Fruit fly (Drosophila melanogaster) whole organism, embryonic: ENCODE measurements around the gene COX7AL.

Source experiments
- Asciz ChIP-seq: fragments of 200-800 bp; sonication (Bioruptor generic); optimal IDR thresholded peaks from 2 replicates; lab custom pipeline; 2017; ENCODE audit warnings: missing biosample characterization, mild to moderate bottlenecking, missing genetic modification characterization, missing genetic modification reagents
- B-H1 ChIP-seq: fragments of 200-800 bp; sonication (Bioruptor generic); IDR thresholded peaks from 3 replicates; pipeline ENCODE4 v1.3.6; 2022; ENCODE audit warnings: missing biosample characterization, missing genetic modification characterization
- CG10209 ChIP-seq: fragments of 200-800 bp; sonication (Bioruptor generic); optimal IDR thresholded peaks from 3 replicates; lab custom pipeline; 2017; ENCODE audit warnings: missing biosample characterization, mild to moderate bottlenecking, missing genetic modification characterization, missing genetic modification reagents
- CG10366 ChIP-seq: fragments of 200-800 bp; sonication (Bioruptor generic); IDR thresholded peaks from 2 replicates; pipeline ENCODE4 v1.3.6; 2022; ENCODE audit warnings: missing biosample characterization, missing genetic modification characterization
- CG11398 ChIP-seq: fragments of 200-800 bp; sonication (Bioruptor generic); optimal IDR thresholded peaks from 2 replicates; lab custom pipeline; 2016; ENCODE audit warnings: missing biosample characterization, missing genetic modification characterization
- CG13296 ChIP-seq: fragments of 200-800 bp; sonication (Bioruptor generic); optimal IDR thresholded peaks from 3 replicates; lab custom pipeline; 2018; ENCODE audit warnings: missing biosample characterization, mild to moderate bottlenecking, missing genetic modification characterization
- CG13624 ChIP-seq: fragments of 200-800 bp; sonication (Bioruptor generic); optimal IDR thresholded peaks from 2 replicates; lab custom pipeline; 2016; ENCODE audit warnings: missing biosample characterization, missing genetic modification characterization
- CG14050 ChIP-seq: fragments of 200-800 bp; sonication (Bioruptor generic); IDR thresholded peaks from 3 replicates; pipeline ENCODE4 v1.3.6; 2022; ENCODE audit warnings: missing biosample characterization, missing genetic modification characterization
- CG14441 ChIP-seq: fragments of 200-800 bp; sonication (Bioruptor generic); IDR thresholded peaks from 2 replicates; pipeline ENCODE4 v1.3.6; 2022; ENCODE audit warnings: missing biosample characterization, missing genetic modification characterization
- CG14965 ChIP-seq: fragments of 200-800 bp; sonication (Bioruptor generic); optimal IDR thresholded peaks from 2 replicates; lab custom pipeline; 2016; ENCODE audit warnings: missing biosample characterization, missing genetic modification characterization, borderline replicate concordance
- CG1603 ChIP-seq: fragments of 200-800 bp; sonication (Bioruptor generic); optimal IDR thresholded peaks from 2 replicates; lab custom pipeline; 2019; ENCODE audit warnings: missing biosample characterization, mild to moderate bottlenecking, missing genetic modification characterization, moderate library complexity
- CG2875 ChIP-seq: fragments of 200-800 bp; sonication (Bioruptor generic); optimal IDR thresholded peaks from 2 replicates; lab custom pipeline; 2017; ENCODE audit warnings: missing biosample characterization, mild to moderate bottlenecking, missing genetic modification characterization, missing genetic modification reagents
- CG2889 ChIP-seq: fragments of 200-800 bp; sonication (Bioruptor generic); IDR thresholded peaks from 3 replicates; pipeline ENCODE4 v1.3.6; 2022; ENCODE audit warnings: missing biosample characterization, missing genetic modification characterization
- CG4617 ChIP-seq: fragments of 200-800 bp; sonication (Bioruptor generic); optimal IDR thresholded peaks from 3 replicates; lab custom pipeline; 2016; ENCODE audit warnings: missing biosample characterization, missing genetic modification characterization, borderline replicate concordance
- CG6689 ChIP-seq: fragments of 200-800 bp; sonication (Bioruptor generic); IDR thresholded peaks from 2 replicates; pipeline ENCODE4 v1.3.6; 2022; ENCODE audit warnings: missing biosample characterization, missing genetic modification characterization
- CG8089 ChIP-seq: fragments of 200-800 bp; sonication (Bioruptor generic); optimal IDR thresholded peaks from 3 replicates; lab custom pipeline; 2016; ENCODE audit warnings: missing biosample characterization, missing genetic modification characterization
- CG9797 ChIP-seq: fragments of 200-800 bp; sonication (Bioruptor generic); optimal IDR thresholded peaks from 3 replicates; lab custom pipeline; 2018; ENCODE audit warnings: missing biosample characterization, mild to moderate bottlenecking, missing genetic modification characterization
- CTCF ChIP-seq: fragments of 200-800 bp; sonication (Bioruptor generic); optimal IDR thresholded peaks from 2 replicates; lab custom pipeline; 2017; ENCODE audit warnings: missing biosample characterization, mild to moderate bottlenecking, missing genetic modification characterization, moderate library complexity
- Chrac-16 ChIP-seq: fragments of 200-800 bp; sonication (Bioruptor generic); optimal IDR thresholded peaks from 3 replicates; lab custom pipeline; 2016; ENCODE audit warnings: missing biosample characterization, missing genetic modification characterization
- Dfd ChIP-seq, 2 experiments: fragments of >200 bp; optimal IDR thresholded peaks; 2 replicates each; lab custom pipeline; 2017; ENCODE audit warnings: missing biosample characterization in 2 of 2, missing genetic modification characterization in 2 of 2
- Dip3 ChIP-seq: fragments of 200-800 bp; sonication (Bioruptor generic); optimal IDR thresholded peaks from 3 replicates; lab custom pipeline; 2016; ENCODE audit warnings: missing biosample characterization, missing genetic modification characterization
- E2f1 ChIP-seq: fragments of 200-800 bp; sonication (Bioruptor generic); IDR thresholded peaks from 2 replicates; pipeline ENCODE4 v1.3.6; 2022; ENCODE audit warnings: missing biosample characterization, missing genetic modification characterization
- Hsf ChIP-seq: fragments of 200-800 bp; sonication (Bioruptor generic); optimal IDR thresholded peaks from 3 replicates; lab custom pipeline; 2016; ENCODE audit warnings: missing biosample characterization, missing genetic modification characterization
- Mes4 ChIP-seq: fragments of 200-800 bp; sonication (Bioruptor generic); optimal IDR thresholded peaks from 2 replicates; lab custom pipeline; 2016; ENCODE audit warnings: missing biosample characterization, missing genetic modification characterization
- Myb ChIP-seq: fragments of 200-800 bp; sonication (Bioruptor generic); optimal IDR thresholded peaks from 2 replicates; lab custom pipeline; 2016; ENCODE audit warnings: missing biosample characterization, missing genetic modification characterization
- NFAT ChIP-seq: fragments of 200-800 bp; sonication (Bioruptor generic); IDR thresholded peaks from 2 replicates; pipeline ENCODE4 v1.3.6; 2022; ENCODE audit warnings: missing biosample characterization, missing genetic modification characterization
- Oaz ChIP-seq: fragments of 200-800 bp; sonication (Bioruptor generic); IDR thresholded peaks from 2 replicates; pipeline ENCODE4 v1.3.6; 2022; ENCODE audit warnings: missing biosample characterization, missing genetic modification characterization
- Optix ChIP-seq: fragments of 200-800 bp; sonication (Bioruptor generic); IDR thresholded peaks from 3 replicates; pipeline ENCODE4 v1.3.6; 2022; ENCODE audit warnings: missing biosample characterization, missing genetic modification characterization
- PHDP ChIP-seq: fragments of 200-800 bp; sonication (Bioruptor generic); optimal IDR thresholded peaks from 3 replicates; lab custom pipeline; 2018; ENCODE audit warnings: missing biosample characterization, mild to moderate bottlenecking, missing genetic modification characterization, moderate library complexity
- Scr ChIP-seq: fragments of 200-800 bp; sonication (Bioruptor generic); IDR thresholded peaks from 2 replicates; pipeline ENCODE4 v1.3.6; 2022; ENCODE audit warnings: missing biosample characterization, missing genetic modification characterization; ENCODE audit not compliant: partially characterized antibody
- Taf1 ChIP-seq: fragments of 200-800 bp; sonication (Bioruptor generic); IDR thresholded peaks from 2 replicates; pipeline ENCODE4 v1.3.6; 2022; ENCODE audit warnings: missing biosample characterization, missing genetic modification characterization
- Trl ChIP-seq, 3 experiments: fragments of >200 bp in 2 of 3; fragments of 200-800 bp in 1 of 3; sonication (Bioruptor generic) in 1 of 3; optimal IDR thresholded peaks; 2 replicates in 1 of 3; 3 replicates in 2 of 3; lab custom pipeline; 2016 to 2017; ENCODE audit warnings: missing biosample characterization in 1 of 3, missing genetic modification characterization in 1 of 3
- bcd ChIP-seq: fragments of 200-800 bp; sonication (Bioruptor generic); optimal IDR thresholded peaks from 2 replicates; lab custom pipeline; 2017; ENCODE audit warnings: missing biosample characterization, mild to moderate bottlenecking, missing genetic modification characterization
- cato ChIP-seq: fragments of 200-800 bp; sonication (Bioruptor generic); optimal IDR thresholded peaks from 2 replicates; lab custom pipeline; 2016; ENCODE audit warnings: missing biosample characterization, missing genetic modification characterization, borderline replicate concordance
- croc ChIP-seq: fragments of 200-800 bp; sonication (Bioruptor generic); conservative IDR thresholded peaks from 3 replicates; pipeline ENCODE4 v1.3.6; 2022; ENCODE audit warnings: missing biosample characterization, missing genetic modification characterization
- dimm ChIP-seq: fragments of 200-800 bp; sonication (Bioruptor generic); IDR thresholded peaks from 2 replicates; pipeline ENCODE4 v1.3.6; 2022; ENCODE audit warnings: missing biosample characterization, missing genetic modification characterization
- exex ChIP-seq: fragments of 200-800 bp; sonication (Bioruptor generic); optimal IDR thresholded peaks from 4 replicates; lab custom pipeline; 2018; ENCODE audit warnings: missing biosample characterization, mild to moderate bottlenecking, missing genetic modification characterization, moderate library complexity
- fd102C ChIP-seq: fragments of 200-800 bp; sonication (Bioruptor generic); optimal IDR thresholded peaks from 2 replicates; lab custom pipeline; 2018; ENCODE audit warnings: missing biosample characterization, mild to moderate bottlenecking, missing genetic modification characterization, moderate library complexity
- fd96Cb ChIP-seq: fragments of 200-800 bp; sonication (Bioruptor generic); optimal IDR thresholded peaks from 2 replicates; lab custom pipeline; 2018; ENCODE audit warnings: missing biosample characterization, mild to moderate bottlenecking, missing genetic modification characterization, moderate library complexity
- ftz-f1 ChIP-seq: fragments of 200-800 bp; sonication (Bioruptor generic); optimal IDR thresholded peaks from 2 replicates; lab custom pipeline; 2016; ENCODE audit warnings: missing biosample characterization, missing genetic modification characterization
- gcm2 ChIP-seq: fragments of 200-800 bp; sonication (Bioruptor generic); optimal IDR thresholded peaks from 2 replicates; lab custom pipeline; 2016; ENCODE audit warnings: missing biosample characterization, missing genetic modification characterization
- grn ChIP-seq: fragments of 200-800 bp; sonication (Bioruptor generic); optimal IDR thresholded peaks from 3 replicates; lab custom pipeline; 2017; ENCODE audit warnings: missing biosample characterization, missing genetic modification characterization
- knrl ChIP-seq: fragments of 200-800 bp; sonication (Bioruptor generic); IDR thresholded peaks from 3 replicates; pipeline ENCODE4 v1.3.6; 2022; ENCODE audit warnings: missing biosample characterization, missing genetic modification characterization; ENCODE audit not compliant: partially characterized antibody
- luna ChIP-seq: fragments of 200-800 bp; sonication (Bioruptor generic); optimal IDR thresholded peaks from 2 replicates; lab custom pipeline; 2016; ENCODE audit warnings: missing biosample characterization, missing genetic modification characterization
- otp ChIP-seq: fragments of 200-800 bp; sonication (Bioruptor generic); IDR thresholded peaks from 3 replicates; pipeline ENCODE4, ENCODE4 v1.3.6; 2022; ENCODE audit warnings: missing biosample characterization, missing genetic modification characterization
- pb ChIP-seq: fragments of 200-800 bp; sonication (Bioruptor generic); optimal IDR thresholded peaks from 3 replicates; lab custom pipeline; 2016; ENCODE audit warnings: missing biosample characterization, missing genetic modification characterization
- rib ChIP-seq: fragments of 200-800 bp; sonication (Bioruptor generic); IDR thresholded peaks from 2 replicates; pipeline ENCODE4 v1.3.6; 2022; ENCODE audit warnings: missing biosample characterization, missing genetic modification characterization
- tna ChIP-seq: fragments of 200-800 bp; sonication (Bioruptor generic); IDR thresholded peaks from 2 replicates; pipeline ENCODE4 v1.3.6; 2022; ENCODE audit warnings: missing biosample characterization, missing genetic modification characterization; ENCODE audit not compliant: partially characterized antibody
- toy ChIP-seq: fragments of 200-800 bp; sonication (Bioruptor generic); IDR thresholded peaks from 2 replicates; pipeline ENCODE4 v1.3.6; 2022; ENCODE audit warnings: missing biosample characterization, missing genetic modification characterization
- tx ChIP-seq: fragments of 200-800 bp; sonication (Bioruptor generic); optimal IDR thresholded peaks from 2 replicates; lab custom pipeline; 2016; ENCODE audit warnings: missing biosample characterization, missing genetic modification characterization

COX7AL gene

dm6 chr3R:8333768-8334470 is 9.6 kb upstream of the COX7AL start, which contains the start of gene Poxm (continued):
- TF ChIP-seq Scr (GFP tag; lab: Robert Waterston, UW) (no peak; the same call in 1 of the 2 replicates), Oaz (GFP tag; lab: Robert Waterston, UW) (peak; percentile 78), croc (GFP tag; lab: Robert Waterston, UW) (peak; percentile 94), E2f1 (GFP tag; lab: Robert Waterston, UW) (peak; percentile 91), CG2889 (GFP tag; lab: Robert Waterston, UW) (0 out of 3 replicates have a peak, but pooled peaks have one; percentile 51), gcm2 (GFP tag; lab: Kevin White, UChicago) (peak; percentile 61), CG9797 (peak; percentile 23), CG13296 (GFP tag; lab: Kevin White, UChicago) (peak; percentile 80), CG8089 (GFP tag; lab: Kevin White, UChicago) (peak; percentile 32), fd96Cb (tag; lab: Kevin White, UChicago) (peak; percentile 95), B-H1 (GFP tag; lab: Robert Waterston, UW) (peak; percentile 81; the same call in 2 of the 3 replicates), CG14965 (GFP tag; lab: Kevin White, UChicago) (no peak), CTCF (GFP tag; lab: Kevin White, UChicago) (peak; percentile 1), tna (GFP tag; lab: Robert Waterston, UW) (no peak), fd102C (GFP tag; lab: Kevin White, UChicago) (peak; percentile 1), ftz-f1 (no peak), CG4617 (GFP tag; lab: Kevin White, UChicago) (peak; percentile 63), CG14441 (GFP tag; lab: Robert Waterston, UW) (peak; percentile 86), PHDP (tag; lab: Kevin White, UChicago) (peak; percentile 85), pb (GFP tag; lab: Kevin White, UChicago) (no peak), Chrac-16 (GFP tag; lab: Kevin White, UChicago) (peak; percentile 87), Mes4 (no peak), CG1603 (peak; percentile 28), dimm (GFP tag; lab: Robert Waterston, UW) (peak; percentile 55; the same call in 1 of the 2 replicates), CG13624 (GFP tag; lab: Kevin White, UChicago) (peak; percentile 68), Myb (peak; percentile 19), Dfd (GFP tag; optimal IDR thresholded peaks at IDR 0.05; lab: Kevin White, UChicago) (peak in 1 of 2 experiments; percentile 83), Hsf (GFP tag; lab: Kevin White, UChicago) (peak; percentile 82), Optix (peak; percentile 76; the same call in 2 of the 3 replicates), toy (no peak), otp (GFP tag; lab: Robert Waterston, UW) (no peak), CG10366 (GFP tag; lab: Robert Waterston, UW) (peak; percentile 79), Trl (optimal IDR thresholded peaks at IDR 0.05; lab: Kevin White, UChicago) (peak; percentile 47 to 78), Trl (GFP tag; optimal IDR thresholded peaks at IDR 0.05; lab: Kevin White, UChicago) (peak; percentile 58), Dip3 (GFP tag; lab: Kevin White, UChicago) (peak; percentile 19), cato (GFP tag; lab: Kevin White, UChicago) (peak; percentile 89), CG11398 (no peak), Asciz (GFP tag; lab: Kevin White, UChicago) (peak; percentile 83), rib (GFP tag; lab: Robert Waterston, UW) (no peak), grn (GFP tag; lab: Kevin White, UChicago) (no peak), Taf1 (peak; percentile 49; the same call in 1 of the 2 replicates), CG6689 (GFP tag; lab: Robert Waterston, UW) (peak; percentile 94), knrl (peak; percentile 69; the same call in 2 of the 3 replicates), NFAT (peak; percentile 65), luna (GFP tag; lab: Kevin White, UChicago) (no peak), CG14050 (GFP tag; lab: Robert Waterston, UW) (peak; percentile 69), CG2875 (GFP tag; lab: Kevin White, UChicago) (peak; percentile 85), tx (GFP tag; lab: Kevin White, UChicago) (peak; percentile 35), CG10209 (GFP tag; lab: Kevin White, UChicago) (peak; percentile 91), exex (tag; lab: Kevin White, UChicago) (peak; percentile 24), bcd (GFP tag; lab: Kevin White, UChicago) (peak; percentile 93)
